Fruit fly (Drosophila melanogaster) whole organism, larva: ENCODE results near the gene CG42504.

Source experiments
- noc ChIP-seq: fragments of 200-800 bp; sonication (Bioruptor generic); optimal IDR thresholded peaks from 3 replicates; lab custom pipeline; 2019; ENCODE audit warnings: missing biosample characterization, mild to moderate bottlenecking, missing genetic modification characterization, moderate library complexity

CG42504 gene

DNA sequence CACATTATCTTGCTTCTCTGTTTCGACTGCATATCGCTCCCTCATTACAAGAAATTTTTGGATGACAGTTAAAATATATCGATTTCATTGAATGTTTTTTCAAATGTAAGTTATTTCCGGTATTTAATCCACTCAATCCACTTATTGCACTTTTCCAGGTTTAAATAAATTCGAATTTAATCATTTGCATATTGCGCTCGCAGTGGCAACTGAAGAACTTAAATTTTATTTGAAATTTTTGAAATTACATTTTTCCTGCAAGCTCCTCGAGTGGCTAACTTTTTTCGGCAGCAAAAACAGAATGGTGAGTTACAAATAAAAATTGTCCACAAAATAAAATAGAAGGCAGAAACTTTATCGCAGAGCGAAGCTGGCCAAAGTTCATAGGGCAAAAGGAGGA lies at the start of gene CG42504, which contains the start of the genes CG31358 and CG42505:
TSS of gene CG42504 (minus strand) at position 101 of the 400 bp plus-strand sequence.
TSS of gene CG31358 (minus strand) at position 101 of the 400 bp plus-strand sequence.
TSS of gene CG42505 (minus strand) at position 101 of the 400 bp plus-strand sequence.
- TF ChIP-seq noc (tag; lab: Kevin White, UChicago), result no peak

DNA sequence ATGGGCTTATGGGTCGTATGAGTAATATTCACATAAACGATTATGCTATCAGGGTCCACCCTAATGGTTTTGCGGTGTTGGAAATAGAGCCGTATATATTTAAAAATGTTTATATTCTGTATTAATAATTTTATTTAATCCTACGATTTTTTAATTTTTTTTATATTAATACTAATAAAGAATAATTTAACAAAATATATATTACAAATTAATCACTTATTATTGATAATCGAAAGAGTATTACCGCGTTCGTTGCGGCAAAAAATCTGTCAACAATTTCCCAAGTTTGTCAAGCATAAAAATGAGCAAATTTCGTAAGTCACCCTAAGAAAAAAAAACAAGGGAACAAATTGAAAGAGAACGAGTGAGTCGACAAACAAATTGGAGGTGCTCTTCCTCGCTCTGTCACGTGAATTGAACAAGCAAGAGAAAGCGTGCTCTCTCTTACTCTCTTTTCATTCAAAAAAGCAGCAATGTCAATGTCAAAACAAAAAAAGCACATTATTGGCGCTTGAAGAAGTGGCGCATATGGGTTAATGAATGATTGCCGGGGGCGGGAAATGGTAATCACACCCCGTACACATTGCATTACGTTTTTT lies 48.9 kb upstream of the CG42504 start:
- TF ChIP-seq noc (tag; lab: Kevin White, UChicago), result no peak

DNA sequence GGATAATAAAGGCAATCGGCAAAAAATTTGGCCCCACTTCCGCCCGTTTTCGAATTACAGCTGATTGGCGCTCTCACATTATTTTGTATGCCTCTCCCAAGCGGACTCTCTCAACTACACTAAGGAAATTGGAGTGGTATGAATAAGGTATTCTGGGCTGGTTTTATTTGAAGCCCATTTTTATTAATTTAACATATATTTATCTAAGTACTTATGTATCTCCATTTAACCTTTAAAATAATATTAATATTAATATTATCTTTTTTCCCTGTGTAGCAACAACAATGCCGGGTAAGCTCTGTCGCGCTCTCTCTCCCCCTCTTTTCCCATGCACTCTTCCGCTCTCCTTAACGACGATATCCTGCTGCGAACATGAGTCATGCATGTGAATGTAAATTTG lies 47.4 kb upstream of the CG42504 start:
- peak; percentile 47 for TF ChIP-seq noc (tag; lab: Kevin White, UChicago)

DNA sequence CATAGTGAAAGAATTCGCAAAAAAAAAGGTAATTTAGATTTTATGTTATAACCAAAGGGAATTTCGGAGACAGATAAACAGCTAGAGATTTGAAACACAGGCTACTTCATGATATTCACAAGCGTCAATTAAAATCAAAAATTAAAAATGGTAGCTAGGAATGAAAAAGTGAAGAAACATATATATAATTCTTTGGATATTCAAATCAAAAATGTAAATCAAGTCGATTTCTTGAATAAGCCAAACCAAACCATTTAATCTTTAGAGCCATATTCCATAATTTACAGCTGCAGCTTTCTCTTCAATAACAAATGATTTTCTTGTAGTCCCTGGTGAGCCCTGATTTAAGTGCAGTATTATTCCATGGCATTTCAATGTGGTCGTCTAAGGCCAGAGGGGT lies 31.3 kb upstream of the CG42504 start, which contains the start of gene CG14740:
TSS of gene CG14740 (minus strand) at position 101 of the 400 bp plus-strand sequence.
- no peak for TF ChIP-seq noc (tag; lab: Kevin White, UChicago)

DNA sequence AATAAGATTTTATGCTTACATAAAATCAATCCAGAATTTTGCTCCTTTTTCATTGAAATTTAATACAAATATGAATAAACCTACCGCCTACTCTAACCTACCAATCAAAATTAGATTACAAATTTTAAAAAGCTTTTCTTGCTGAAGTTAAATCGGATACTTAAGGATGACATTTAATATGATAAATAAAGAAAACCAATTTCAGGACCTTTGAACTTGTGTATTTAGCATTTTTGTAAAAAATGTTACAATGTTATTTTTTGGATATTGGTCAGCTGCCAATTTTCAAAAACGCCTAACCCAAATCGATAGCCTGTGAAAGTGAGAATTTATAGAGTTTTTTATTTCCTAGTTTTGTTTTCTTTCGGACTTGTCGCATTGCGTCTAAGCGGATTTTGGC lies 17.6 kb upstream of the CG42504 start, which contains the start of gene CG14739:
TSS of gene CG14739 (minus strand) at position 101 of the 400 bp plus-strand sequence.
- TF ChIP-seq noc (tag; lab: Kevin White, UChicago), result no peak

DNA sequence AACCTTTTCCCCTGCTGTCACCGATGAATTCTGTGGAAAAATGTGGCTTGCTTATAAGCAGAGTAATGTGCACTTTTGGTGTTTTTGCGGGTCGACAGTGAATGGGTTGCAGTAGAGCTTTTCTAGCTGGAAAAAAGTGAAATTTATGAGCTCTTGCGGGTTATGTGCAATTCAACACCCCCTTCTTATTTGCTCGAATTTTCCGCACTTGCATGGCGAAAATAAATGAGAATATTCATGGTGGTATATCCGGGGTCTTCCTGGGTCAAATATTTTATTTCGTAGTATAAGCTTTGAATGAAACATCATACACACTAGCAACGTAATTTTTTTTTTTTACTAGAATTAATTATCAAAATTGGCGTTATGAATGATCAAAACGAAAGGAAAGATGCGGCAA lies 8.7 kb upstream of the CG42504 start, which contains the start of gene CG14736:
TSS of gene CG14736 (plus strand) at position 301 of the 400 bp plus-strand sequence.
- TF ChIP-seq noc (tag; lab: Kevin White, UChicago), result no peak

DNA sequence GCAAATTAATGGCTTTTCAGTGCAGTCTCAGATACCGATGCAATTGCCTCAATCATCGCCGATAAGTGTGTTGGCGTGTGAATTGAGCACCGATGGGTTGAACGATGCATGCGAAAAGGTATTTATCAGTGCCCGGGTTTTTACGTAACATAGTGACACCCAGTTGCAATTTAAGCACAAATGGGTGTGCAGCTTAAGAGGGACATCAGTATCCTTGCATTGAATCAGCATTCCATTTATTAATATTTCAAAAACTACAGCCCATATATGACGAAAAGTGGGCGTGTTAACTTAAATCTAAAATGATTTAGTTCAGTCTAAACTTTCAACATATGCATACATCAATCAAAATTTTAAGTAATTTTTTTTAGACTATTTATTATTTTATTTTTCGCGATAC lies 1.3 kb upstream of the CG42504 start, which contains the start of gene ssp5:
TSS of gene ssp5 (plus strand) at position 301 of the 400 bp plus-strand sequence.
- no peak for TF ChIP-seq noc (tag; lab: Kevin White, UChicago)

DNA sequence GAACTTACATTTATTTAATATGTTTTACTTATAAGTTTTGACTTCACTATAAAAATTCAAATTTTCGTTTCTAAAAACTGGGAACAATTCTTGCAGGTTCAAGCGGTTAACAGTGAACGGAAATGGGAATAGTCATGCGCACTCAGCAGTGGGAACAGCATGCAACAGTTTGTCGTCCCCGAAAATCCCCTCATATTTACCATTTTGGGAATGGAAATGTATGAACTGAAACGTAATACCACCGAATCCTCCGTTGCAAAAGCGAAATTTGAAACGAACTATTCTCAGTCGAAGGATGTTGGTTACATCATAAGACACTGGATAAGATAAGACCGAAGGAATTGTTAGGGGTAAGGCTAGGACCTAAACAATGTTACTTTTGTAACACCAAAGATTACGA lies 10.6 kb downstream of the CG42504 start:
- no peak for TF ChIP-seq noc (tag; lab: Kevin White, UChicago)

DNA sequence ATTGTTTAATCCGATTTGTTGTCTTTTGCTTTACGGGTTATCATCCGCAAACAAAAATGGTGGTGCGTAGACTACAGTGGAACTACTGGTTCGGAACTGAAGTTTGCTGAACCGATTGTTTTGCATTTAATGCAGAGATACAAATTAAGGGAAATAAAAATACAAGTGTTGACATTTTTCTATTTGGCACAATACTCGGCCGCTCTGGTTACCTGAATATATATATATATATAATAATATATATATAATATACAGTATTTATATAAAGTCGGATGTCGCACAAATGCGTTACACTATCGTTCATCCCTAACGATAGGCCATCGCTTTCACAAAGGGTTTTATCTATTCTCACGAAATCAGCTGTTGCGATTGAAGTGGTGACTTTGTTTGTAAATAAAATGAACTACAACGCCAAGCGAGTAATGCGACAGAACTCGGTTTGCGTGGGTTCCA lies 14.7 kb downstream of the CG42504 start, which contains the start of the genes DCAF12 and Spt3:
TSS of gene DCAF12 (minus strand) at position 204 of the 453 bp plus-strand sequence.
TSS of gene Spt3 (plus strand) at position 329 of the 453 bp plus-strand sequence.
- no peak for TF ChIP-seq noc (tag; lab: Kevin White, UChicago)

DNA sequence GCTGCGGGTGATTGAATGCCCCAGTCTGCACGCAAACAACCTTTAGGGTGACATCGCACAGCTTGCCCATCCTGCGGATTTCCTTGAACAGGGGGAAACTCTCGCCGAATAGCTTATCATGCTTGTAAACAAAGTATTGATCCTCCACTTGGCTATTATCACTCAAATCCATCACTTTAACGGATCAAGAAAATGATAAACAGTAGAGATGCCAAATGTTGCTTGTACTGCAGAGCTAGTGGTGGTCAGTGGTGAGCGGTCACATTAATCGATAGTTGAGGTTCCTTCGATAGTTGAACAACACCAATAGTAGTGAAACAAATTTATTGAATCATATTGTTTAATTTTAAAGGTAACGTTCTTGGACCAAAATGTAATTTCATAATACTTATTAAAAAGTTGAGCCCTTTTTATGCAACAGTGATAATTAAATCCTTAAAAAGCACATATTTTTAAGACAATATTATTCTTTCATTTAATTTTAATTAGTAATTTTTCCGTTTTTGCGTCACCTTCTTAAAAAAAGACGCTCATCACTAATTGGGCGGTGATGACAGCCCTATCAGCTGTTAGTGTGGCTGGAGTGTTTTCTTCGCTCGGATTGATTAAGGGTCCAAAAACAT lies 21.2 kb downstream of the CG42504 start, which contains the start of the genes KLHL18 and GCC185:
TSS of gene KLHL18 (minus strand) at position 233 of the 623 bp plus-strand sequence.
TSS of gene GCC185 (plus strand) at position 571 of the 623 bp plus-strand sequence.
- peak; percentile 83 for TF ChIP-seq noc (tag; lab: Kevin White, UChicago)

DNA sequence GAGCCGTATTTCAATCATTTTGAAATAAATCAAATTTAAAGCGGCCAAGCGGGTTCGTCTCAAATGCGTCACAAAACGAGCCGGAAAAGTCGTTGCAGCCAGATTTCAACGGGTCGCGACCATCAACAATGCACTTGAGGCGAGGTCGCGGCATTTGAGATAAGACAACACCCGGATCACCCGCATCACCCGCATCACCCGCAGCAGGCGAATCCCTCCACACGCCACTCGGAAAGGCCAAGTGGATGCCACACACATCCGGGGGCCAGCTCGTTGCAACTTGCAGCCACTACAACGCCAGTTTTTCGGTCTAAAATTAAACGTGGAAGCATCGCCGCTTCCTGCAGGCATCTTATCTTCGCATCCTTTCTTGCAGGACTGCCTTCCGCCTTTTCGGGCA lies 25.1 kb downstream of the CG42504 start:
- TF ChIP-seq noc (tag; lab: Kevin White, UChicago), result no peak

DNA sequence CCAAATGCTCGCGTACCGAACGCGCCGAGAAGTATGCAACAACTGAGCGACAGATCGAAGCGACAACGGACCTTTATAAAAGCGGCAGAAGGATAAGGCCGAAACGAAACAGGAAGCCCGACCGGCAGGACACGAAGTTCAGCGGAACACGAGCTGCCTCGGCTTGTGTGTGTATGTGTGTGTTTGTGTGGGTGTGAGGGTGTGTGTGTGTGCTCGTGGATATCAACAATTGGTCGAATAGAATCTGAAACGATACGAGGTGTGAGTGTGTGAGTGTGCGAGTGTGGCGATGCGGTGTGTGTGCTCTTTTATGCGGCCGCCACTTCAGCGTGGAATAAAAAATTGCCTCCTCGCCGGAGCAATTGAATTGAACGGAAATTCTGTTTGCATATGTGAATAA lies 26.1 kb downstream of the CG42504 start, which contains the start of gene Tk:
TSS of gene Tk (minus strand) at position 57 of the 400 bp plus-strand sequence.
- no peak for TF ChIP-seq noc (tag; lab: Kevin White, UChicago)

DNA sequence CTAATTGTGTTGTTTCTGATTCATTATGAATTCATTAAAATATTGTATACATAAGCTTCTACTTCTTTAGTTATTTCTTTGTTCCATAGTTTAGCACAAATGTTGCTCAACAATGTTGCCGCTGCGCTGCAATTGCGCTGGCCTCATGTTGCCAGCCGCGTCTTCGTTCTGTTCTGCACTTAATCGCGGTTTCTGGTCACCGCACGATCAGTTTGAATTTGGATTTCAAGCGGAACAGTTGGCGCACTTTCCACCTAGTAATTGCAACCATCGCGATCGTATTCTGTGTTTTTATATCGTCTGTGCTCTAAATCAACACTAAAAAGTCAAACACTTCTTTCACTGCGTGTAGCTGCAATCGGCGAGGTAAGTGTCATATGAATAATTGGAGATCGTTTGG lies 32.5 kb downstream of the CG42504 start, which contains the start of gene Ect3:
TSS of gene Ect3 (plus strand) at position 205 of the 400 bp plus-strand sequence.
- TF ChIP-seq noc (tag; lab: Kevin White, UChicago), result no peak

DNA sequence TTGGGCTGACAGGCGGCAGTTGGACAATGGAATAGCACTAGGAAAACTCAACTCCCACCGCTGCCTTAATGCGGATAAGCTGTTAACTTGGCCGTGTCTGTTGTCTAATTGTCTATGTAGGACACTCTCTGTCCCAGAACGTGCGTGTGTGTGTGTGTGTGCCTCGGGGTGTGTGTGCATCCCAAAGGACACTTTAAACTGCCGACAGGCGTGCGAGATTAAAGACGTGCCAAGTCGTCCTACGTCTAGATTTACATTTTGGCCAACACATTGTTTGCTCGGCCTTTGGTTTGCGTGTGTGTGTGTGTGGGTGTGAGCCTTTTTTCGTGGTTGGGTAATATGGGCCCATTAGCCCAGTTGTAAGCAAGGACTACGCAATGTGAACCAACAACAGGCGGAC lies 33.4 kb downstream of the CG42504 start:
- TF ChIP-seq noc (tag; lab: Kevin White, UChicago), result no peak

DNA sequence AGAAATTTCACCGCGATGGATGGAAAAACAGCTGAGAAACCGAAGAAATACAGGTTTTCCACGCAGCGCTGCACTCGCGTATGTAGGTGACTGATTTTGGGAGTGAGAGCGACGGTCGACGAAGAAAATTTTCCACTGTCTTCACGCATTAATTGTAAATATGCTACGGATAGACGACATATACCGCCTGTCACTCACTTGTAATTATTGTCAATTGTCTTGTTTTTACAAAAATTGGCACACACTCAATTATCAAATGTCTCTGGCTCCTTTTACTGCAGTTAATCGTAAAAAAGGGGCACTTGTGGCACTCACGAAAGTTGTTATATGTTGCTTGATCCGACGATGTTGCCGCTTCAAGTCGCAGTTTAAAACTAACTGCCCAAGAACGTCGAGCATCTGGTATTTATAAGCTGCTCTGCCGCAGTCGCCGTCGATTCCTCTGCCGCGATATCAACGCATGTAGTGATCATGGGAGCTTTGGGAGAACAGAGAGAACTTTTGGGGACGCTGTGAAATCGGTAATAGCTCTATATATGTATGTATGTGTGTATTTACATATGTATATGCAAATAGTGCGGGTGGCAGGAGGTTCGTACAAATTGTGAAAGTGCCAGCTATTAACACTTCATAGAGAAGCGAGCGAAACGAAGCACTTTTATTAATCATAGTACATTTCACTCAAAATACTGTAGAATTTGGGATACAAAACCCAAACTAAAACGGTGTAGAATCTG lies 38.5 kb downstream of the CG42504 start, which contains the start of gene mfas:
TSS of gene mfas (minus strand) at position 382 of the 737 bp plus-strand sequence.
- no peak for TF ChIP-seq noc (tag; lab: Kevin White, UChicago)
